Fruit fly (Drosophila melanogaster): ENCODE measurements around the gene hh.

hh gene

dm6 chr3R:23178052-23178591 is 36.4 kb upstream of the hh start (continued):
- peak; percentile 4 for TF ChIP-seq CG12659 (GFP tag; optimal IDR thresholded peaks at IDR 0.05)
- no peak for TF ChIP-seq CG43689 (GFP tag; IDR thresholded peaks at IDR 0.05)
- TF ChIP-seq Hmr (GFP tag; optimal IDR thresholded peaks at IDR 0.05): peak; percentile 62
- TF ChIP-seq HLH4C (GFP tag; IDR thresholded peaks at IDR 0.05; ENCODE audit: partially characterized antibody): no peak
- no peak for TF ChIP-seq usp (GFP tag; optimal IDR thresholded peaks at IDR 0.05)
- TF ChIP-seq CG12071 (GFP tag; optimal IDR thresholded peaks at IDR 0.05): peak; percentile 5
- no peak for TF ChIP-seq CG4854 (GFP tag; optimal IDR thresholded peaks at IDR 0.05)
- no peak for TF ChIP-seq gcm (GFP tag; optimal IDR thresholded peaks at IDR 0.05)
- no peak for TF ChIP-seq Neu2 (GFP tag; optimal IDR thresholded peaks at IDR 0.05; ENCODE audit: borderline replicate concordance)
- TF ChIP-seq CG17612 (GFP tag; IDR thresholded peaks at IDR 0.05): no peak
- no peak for TF ChIP-seq Blimp-1 (GFP tag; optimal IDR thresholded peaks at IDR 0.05)
- TF ChIP-seq ab (GFP tag; optimal IDR thresholded peaks at IDR 0.05): no peak
- no peak for TF ChIP-seq CG12236 (GFP tag; optimal IDR thresholded peaks at IDR 0.05)
- no peak for TF ChIP-seq lov (optimal IDR thresholded peaks at IDR 0.05)
- no peak for TF ChIP-seq lov (GFP tag; IDR thresholded peaks at IDR 0.05)
- TF ChIP-seq slbo (GFP tag; IDR thresholded peaks at IDR 0.05): peak; percentile 30; the same call in 1 of the 2 replicates
- TF ChIP-seq sqz (GFP tag; optimal IDR thresholded peaks at IDR 0.05): no peak
- TF ChIP-seq Taf1 (GFP tag; IDR thresholded peaks at IDR 0.05): no peak
- TF ChIP-seq chinmo (GFP tag; IDR thresholded peaks at IDR 0.05; ENCODE audit: partially characterized antibody): 0 out of 4 replicates have a peak, but pooled peaks have one; percentile 37
- no peak for TF ChIP-seq CG42726 (GFP tag; IDR thresholded peaks at IDR 0.05; ENCODE audit: partially characterized antibody)
- no peak for TF ChIP-seq CG10321 (GFP tag; IDR thresholded peaks at IDR 0.05)
- no peak for TF ChIP-seq otp (GFP tag; IDR thresholded peaks at IDR 0.05)
- TF ChIP-seq hkb (optimal IDR thresholded peaks at IDR 0.05): no peak
- peak; percentile 22; the same call in 1 of the 2 replicates for TF ChIP-seq hkb (GFP tag; IDR thresholded peaks at IDR 0.05)
- 0 out of 2 replicates have a peak, but pooled peaks have one; percentile 6 for TF ChIP-seq toy (GFP tag; IDR thresholded peaks at IDR 0.05)
- no peak for TF ChIP-seq CG9609 (GFP tag; optimal IDR thresholded peaks at IDR 0.05)
- TF ChIP-seq CG17912 (GFP tag; optimal IDR thresholded peaks at IDR 0.05): no peak
- TF ChIP-seq ase (GFP tag; IDR thresholded peaks at IDR 0.05): no peak
- peak; percentile 51 for TF ChIP-seq CG15514 (GFP tag; optimal IDR thresholded peaks at IDR 0.05)
- no peak for TF ChIP-seq Rfx (GFP tag; IDR thresholded peaks at IDR 0.05)
- TF ChIP-seq HHEX (GFP tag; optimal IDR thresholded peaks at IDR 0.05): peak; percentile 48
- TF ChIP-seq CG11560 (tag; IDR thresholded peaks at IDR 0.05): no peak
- TF ChIP-seq gsb (GFP tag; IDR thresholded peaks at IDR 0.05): 0 out of 2 replicates have a peak, but pooled peaks have one; percentile 20
- TF ChIP-seq BEAF-32 (GFP tag; optimal IDR thresholded peaks at IDR 0.05): no peak
- peak; percentile 17 for TF ChIP-seq CG7987 (GFP tag; optimal IDR thresholded peaks at IDR 0.05)
- no peak for TF ChIP-seq CG9215 (GFP tag; IDR thresholded peaks at IDR 0.05)
- peak; percentile 13 for TF ChIP-seq grau (tag; optimal IDR thresholded peaks at IDR 0.05)
- TF ChIP-seq CG4328 (GFP tag; optimal IDR thresholded peaks at IDR 0.05): no peak
- TF ChIP-seq CG9797 (GFP tag; optimal IDR thresholded peaks at IDR 0.05): no peak
- TF ChIP-seq wek (GFP tag; optimal IDR thresholded peaks at IDR 0.05): peak; percentile 12
- no peak for TF ChIP-seq Fer3 (tag; optimal IDR thresholded peaks at IDR 0.05)
- no peak for TF ChIP-seq Ssrp (tag; optimal IDR thresholded peaks at IDR 0.05)

All from whole organism, embryonic.